Worm (Caenorhabditis elegans) whole organism, L2 larva: ENCODE data around the gene C26B2.8.

Source experiments
- F13H6.1 ChIP-seq: sonication (generic microtip); optimal IDR thresholded peaks from 2 replicates; lab custom pipeline; 2016; ENCODE audit warnings: missing genetic modification characterization, missing compliant biosample characterization
- R02D3.7 ChIP-seq: fragments of 150-350 bp; optimal IDR thresholded peaks from 2 replicates; lab custom pipeline; 2014; ENCODE audit warnings: missing biosample characterization, missing genetic modification characterization
- Y55F3AM.14 ChIP-seq: fragments of 200-800 bp; sonication (Bioruptor generic); optimal IDR thresholded peaks from 2 replicates; lab custom pipeline; 2018; ENCODE audit warnings: mild to moderate bottlenecking, missing genetic modification characterization, missing compliant biosample characterization
- ZK546.5 ChIP-seq: sonication (generic microtip); optimal IDR thresholded peaks from 2 replicates; lab custom pipeline; 2017; ENCODE audit warnings: missing biosample characterization, missing genetic modification characterization
- aly-2 ChIP-seq: fragments of 150-350 bp; optimal IDR thresholded peaks from 2 replicates; lab custom pipeline; 2014; ENCODE audit warnings: missing biosample characterization, missing genetic modification characterization
- ama-1 ChIP-seq: fragments of 150-350 bp; optimal IDR thresholded peaks from 2 replicates; lab custom pipeline; 2018; ENCODE audit warnings: inconsistent platforms
- blmp-1 ChIP-seq: sonication (generic microtip); optimal IDR thresholded peaks from 2 replicates; lab custom pipeline; 2017; ENCODE audit warnings: missing genetic modification characterization, mild to moderate bottlenecking, missing compliant biosample characterization, antibody characterized with exemption, moderate library complexity; ENCODE audit not compliant: insufficient read depth
- ceh-16 ChIP-seq: fragments of 150-350 bp; optimal IDR thresholded peaks from 2 replicates; lab custom pipeline; 2014; ENCODE audit warnings: missing biosample characterization, missing genetic modification characterization
- ceh-82 ChIP-seq: fragments of 150-350 bp; optimal IDR thresholded peaks from 2 replicates; lab custom pipeline; 2014; ENCODE audit warnings: missing biosample characterization, missing genetic modification characterization
- crh-2 ChIP-seq: sonication (generic microtip); optimal IDR thresholded peaks from 2 replicates; lab custom pipeline; 2017; ENCODE audit warnings: missing biosample characterization, missing genetic modification characterization
- dmd-4 ChIP-seq: sonication (generic microtip); optimal IDR thresholded peaks from 2 replicates; lab custom pipeline; 2017; ENCODE audit warnings: missing biosample characterization, missing genetic modification characterization
- egl-27 ChIP-seq: sonication (generic microtip); optimal IDR thresholded peaks from 3 replicates; lab custom pipeline; 2017; ENCODE audit warnings: missing biosample characterization, missing genetic modification reagents, missing genetic modification characterization
- elt-1 ChIP-seq: fragments of 150-350 bp; optimal IDR thresholded peaks from 2 replicates; lab custom pipeline; 2014; ENCODE audit warnings: missing biosample characterization, missing genetic modification characterization
- elt-3 ChIP-seq: sonication (generic microtip); optimal IDR thresholded peaks from 2 replicates; lab custom pipeline; 2017; ENCODE audit warnings: missing biosample characterization, missing genetic modification characterization
- fos-1 ChIP-seq: fragments of 150-350 bp; optimal IDR thresholded peaks from 2 replicates; lab custom pipeline; 2014; ENCODE audit warnings: missing biosample characterization, missing genetic modification characterization
- mab-5 ChIP-seq: fragments of 150-350 bp; optimal IDR thresholded peaks from 2 replicates; lab custom pipeline; 2014; ENCODE audit warnings: missing biosample characterization, missing genetic modification characterization
- mdl-1 ChIP-seq, 2 experiments: fragments of 150-350 bp in 1 of 2; sonication (generic microtip) in 1 of 2; optimal IDR thresholded peaks; 2 replicates each; lab custom pipeline; 2017; ENCODE audit warnings: missing biosample characterization in 2 of 2, missing genetic modification characterization in 2 of 2
- nhr-11 ChIP-seq: fragments of 150-350 bp; optimal IDR thresholded peaks from 2 replicates; lab custom pipeline; 2014; ENCODE audit warnings: missing biosample characterization, missing genetic modification characterization
- nhr-12 ChIP-seq: fragments of 150-350 bp; optimal IDR thresholded peaks from 2 replicates; lab custom pipeline; 2014; ENCODE audit warnings: missing biosample characterization, missing genetic modification characterization
- nhr-129 ChIP-seq: fragments of 150-350 bp; optimal IDR thresholded peaks from 2 replicates; lab custom pipeline; 2014; ENCODE audit warnings: missing biosample characterization, missing genetic modification characterization
- nhr-23 ChIP-seq: fragments of 150-350 bp; optimal IDR thresholded peaks from 2 replicates; lab custom pipeline; 2014; ENCODE audit warnings: missing biosample characterization, missing genetic modification reagents, missing genetic modification characterization
- nhr-237 ChIP-seq: fragments of 150-350 bp; optimal IDR thresholded peaks from 2 replicates; lab custom pipeline; 2014; ENCODE audit warnings: missing biosample characterization, missing genetic modification characterization
- nhr-6 ChIP-seq: fragments of 150-350 bp; optimal IDR thresholded peaks from 2 replicates; lab custom pipeline; 2014; ENCODE audit warnings: missing biosample characterization, missing genetic modification characterization
- nhr-77 ChIP-seq: fragments of 150-350 bp; optimal IDR thresholded peaks from 2 replicates; lab custom pipeline; 2014; ENCODE audit warnings: missing biosample characterization, missing genetic modification characterization
- peb-1 ChIP-seq: fragments of 150-350 bp; optimal IDR thresholded peaks from 2 replicates; lab custom pipeline; 2014; ENCODE audit warnings: missing biosample characterization, missing genetic modification characterization
- sem-4 ChIP-seq: fragments of 150-350 bp; optimal IDR thresholded peaks from 2 replicates; lab custom pipeline; 2014; ENCODE audit warnings: missing biosample characterization, missing genetic modification reagents, missing genetic modification characterization
- skn-1 ChIP-seq: sonication (generic microtip); optimal IDR thresholded peaks from 2 replicates; lab custom pipeline; 2017; ENCODE audit warnings: missing biosample characterization, missing genetic modification characterization
- sma-3 ChIP-seq: sonication (generic microtip); optimal IDR thresholded peaks from 2 replicates; lab custom pipeline; 2016; ENCODE audit warnings: missing genetic modification reagents, missing genetic modification characterization, missing compliant biosample characterization
- sma-9 ChIP-seq, 2 experiments: fragments of 150-350 bp in 1 of 2; sonication (generic microtip) in 1 of 2; optimal IDR thresholded peaks; 2 replicates each; lab custom pipeline; 2014 to 2016; ENCODE audit warnings: missing genetic modification characterization in 2 of 2, mild to moderate bottlenecking in 1 of 2, missing biosample characterization in 1 of 2, missing compliant biosample characterization in 1 of 2, missing genetic modification reagents in 1 of 2, moderate library complexity in 1 of 2
- snpc-4 ChIP-seq: fragments of 150-350 bp; optimal IDR thresholded peaks from 2 replicates; lab custom pipeline; 2014; ENCODE audit warnings: missing biosample characterization, missing genetic modification characterization
- unc-55 ChIP-seq: fragments of 150-350 bp; sonication (generic microtip); optimal IDR thresholded peaks from 3 replicates; lab custom pipeline; 2014; ENCODE audit warnings: missing biosample characterization, missing genetic modification reagents, missing genetic modification characterization
- ztf-1 ChIP-seq: fragments of 200-800 bp; sonication (Bioruptor generic); conservative IDR thresholded peaks from 2 replicates; pipeline ENCODE4 v1.3.6; 2022; ENCODE audit warnings: missing genetic modification characterization, missing compliant biosample characterization
- ztf-11 ChIP-seq: sonication (generic microtip); optimal IDR thresholded peaks from 2 replicates; lab custom pipeline; 2017; ENCODE audit warnings: missing biosample characterization, missing genetic modification characterization
- ztf-4 ChIP-seq: fragments of 150-350 bp; optimal IDR thresholded peaks from 2 replicates; lab custom pipeline; 2014; ENCODE audit warnings: missing biosample characterization, missing genetic modification characterization

Gene C26B2.8

ce11 chrIV:8029413-8029812 is 15.5 kb downstream of the C26B2.8 start, which contains the start of gene nhr-31:
TSS of gene nhr-31 (minus strand) at chrIV:8029513.
- TF ChIP-seq nhr-6 (tag; lab: Kevin White, UChicago), result no peak
- TF ChIP-seq nhr-129 (tag; lab: Kevin White, UChicago), result no peak
- no peak for TF ChIP-seq ZK546.5 (tag; lab: Kevin White, UChicago)
- no peak for TF ChIP-seq nhr-11
- TF ChIP-seq crh-2 (tag; lab: Kevin White, UChicago), result no peak
- TF ChIP-seq nhr-23 (tag; lab: Kevin White, UChicago), result no peak
- no peak for TF ChIP-seq snpc-4 (tag; lab: Kevin White, UChicago)
- no peak for TF ChIP-seq R02D3.7 (tag; lab: Kevin White, UChicago)
- TF ChIP-seq mdl-1 (tag; optimal IDR thresholded peaks at IDR 0.05; lab: Kevin White, UChicago), result no peak
- no peak for TF ChIP-seq nhr-77 (tag; lab: Kevin White, UChicago)
- no peak for TF ChIP-seq ztf-1 (GFP tag; lab: Robert Waterston, UW)
- no peak for TF ChIP-seq ama-1 (lab: Kevin White, UChicago)
- TF ChIP-seq elt-3, result no peak

DNA sequence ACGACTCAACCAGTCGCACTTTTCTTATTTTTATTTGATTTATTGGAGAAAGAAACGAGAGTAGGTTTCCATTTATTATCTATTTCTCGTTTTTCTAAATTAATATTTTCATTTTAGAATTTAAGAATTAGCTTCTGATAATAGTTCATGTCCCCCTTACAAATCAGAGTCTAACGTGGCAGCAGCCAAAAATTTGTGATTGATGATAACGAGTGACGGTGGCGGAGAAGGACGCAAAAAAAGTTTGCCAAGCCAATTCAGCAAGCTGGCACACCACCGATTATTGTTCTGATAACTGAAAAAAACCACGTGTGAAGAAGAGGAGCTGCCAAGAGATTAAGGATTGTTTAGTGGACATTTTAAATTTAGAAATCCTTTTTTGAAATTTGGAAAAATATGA is 16.1 kb downstream of the C26B2.8 start:
- TF ChIP-seq ztf-4 (tag; lab: Kevin White, UChicago) (no peak), elt-3 (no peak), Y55F3AM.14 (no peak), F13H6.1 (tag; lab: Kevin White, UChicago) (peak; percentile 12), R02D3.7 (tag; lab: Kevin White, UChicago) (no peak), ceh-16 (tag; lab: Kevin White, UChicago) (no peak), nhr-129 (tag; lab: Kevin White, UChicago) (no peak), sma-9 (GFP tag; optimal IDR thresholded peaks at IDR 0.05; lab: Kevin White, UChicago) (peak; percentile 57), sma-9 (tag; optimal IDR thresholded peaks at IDR 0.05; lab: Kevin White, UChicago) (no peak), peb-1 (tag; lab: Kevin White, UChicago) (no peak), aly-2 (no peak), elt-1 (tag; lab: Kevin White, UChicago) (no peak), snpc-4 (tag; lab: Kevin White, UChicago) (no peak), nhr-11 (no peak), nhr-237 (tag; lab: Kevin White, UChicago) (no peak), unc-55 (GFP tag; lab: Kevin White, UChicago) (no peak), fos-1 (peak; percentile 76), nhr-12 (tag; lab: Kevin White, UChicago) (no peak), skn-1 (tag; lab: Kevin White, UChicago) (no peak), nhr-77 (tag; lab: Kevin White, UChicago) (no peak), ceh-82 (tag; lab: Kevin White, UChicago) (no peak), mab-5 (tag; lab: Kevin White, UChicago) (no peak), nhr-23 (tag; lab: Kevin White, UChicago) (no peak), dmd-4 (tag; lab: Kevin White, UChicago) (no peak), crh-2 (tag; lab: Kevin White, UChicago) (peak; percentile 79), ztf-11 (no peak), sem-4 (tag; lab: Kevin White, UChicago) (no peak)
- TF ChIP-seq, all 48 proteins: peak for 4

DNA sequence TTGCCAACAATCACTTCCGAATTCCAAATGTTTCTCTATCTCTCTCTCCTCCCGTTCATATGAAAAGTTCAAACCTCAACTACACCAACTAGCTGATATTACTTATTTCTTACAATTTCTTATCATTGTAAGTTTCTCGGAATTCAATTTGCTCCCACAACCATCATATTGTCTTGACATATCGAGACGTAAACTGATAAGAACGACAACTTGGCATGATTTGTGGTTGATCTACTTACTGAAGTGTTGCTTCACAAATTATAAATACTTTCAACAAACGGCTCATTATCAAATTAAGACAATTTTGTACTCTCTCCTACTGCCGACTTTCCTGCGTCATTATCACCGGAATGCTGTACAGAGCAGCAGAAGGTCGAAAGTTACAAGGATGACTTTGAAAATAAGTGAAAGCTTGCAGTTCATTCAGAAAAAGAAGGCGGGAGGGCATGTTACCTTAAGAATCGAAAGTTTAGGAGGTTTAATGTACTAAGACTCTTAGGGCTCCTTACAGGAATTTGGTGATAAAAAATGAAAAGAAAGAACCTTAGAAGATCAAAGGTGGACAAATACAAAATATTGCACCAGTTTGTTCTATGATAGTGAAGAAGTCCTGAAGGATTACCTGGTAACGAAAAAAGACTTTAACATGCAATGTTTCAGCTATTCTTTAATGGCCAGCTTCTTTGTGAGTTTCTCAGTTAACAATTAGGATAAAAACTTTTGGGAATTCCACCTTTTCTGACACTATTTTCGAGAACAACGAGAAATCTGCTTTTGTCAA is 18.4 kb downstream of the C26B2.8 start:
- TF ChIP-seq sma-9 (GFP tag; optimal IDR thresholded peaks at IDR 0.05; lab: Kevin White, UChicago) (peak; percentile 82), sma-9 (tag; optimal IDR thresholded peaks at IDR 0.05; lab: Kevin White, UChicago) (no peak), mdl-1 (tag; optimal IDR thresholded peaks at IDR 0.05; lab: Kevin White, UChicago) (no peak), egl-27 (tag; lab: Kevin White, UChicago) (peak; percentile 31), nhr-6 (tag; lab: Kevin White, UChicago) (no peak), sma-3 (GFP tag; lab: Kevin White, UChicago) (no peak), F13H6.1 (tag; lab: Kevin White, UChicago) (peak; percentile 10), elt-3 (no peak), fos-1 (peak; percentile 84), blmp-1 (tag; lab: Kevin White, UChicago) (no peak), crh-2 (tag; lab: Kevin White, UChicago) (peak; percentile 78)

- peak; percentile 71 for TF ChIP-seq fos-1
- TF ChIP-seq nhr-77 (tag; lab: Kevin White, UChicago), result no peak
- TF ChIP-seq, all 48 proteins: peak for 1
Measured at ce11 chrIV:8034182-8034581, 20.2 kb downstream of the C26B2.8 start.
